Worm (Caenorhabditis elegans) whole organism, mixed stage, embryonic: ENCODE measurements around the gene pkn-1.
A peak's percentile ranks its signal among the peaks of the same experiment; 100 is the strongest.

Experiments used
- M03D4.4 ChIP-seq: sonication (generic microtip); optimal IDR thresholded peaks from 2 replicates; lab custom pipeline; 2017; ENCODE audit warnings: mild to moderate bottlenecking, missing genetic modification characterization, missing compliant biosample characterization
- bed-3 ChIP-seq: fragments of 200-800 bp; sonication (Bioruptor generic); optimal IDR thresholded peaks from 3 replicates; lab custom pipeline; 2018; ENCODE audit warnings: mild to moderate bottlenecking, missing genetic modification characterization, moderate library complexity, missing compliant biosample characterization
- blmp-1 ChIP-seq: fragments of 150-350 bp; optimal IDR thresholded peaks from 2 replicates; lab custom pipeline; 2014; ENCODE audit warnings: missing biosample characterization, missing genetic modification characterization
- ceh-43 ChIP-seq: fragments of 200-800 bp; sonication (Bioruptor generic); optimal IDR thresholded peaks from 2 replicates; lab custom pipeline; 2018; ENCODE audit warnings: mild to moderate bottlenecking, missing genetic modification characterization, moderate library complexity, missing compliant biosample characterization
- ceh-83 ChIP-seq: fragments of 200-800 bp; sonication (Bioruptor generic); optimal IDR thresholded peaks from 2 replicates; lab custom pipeline; 2018; ENCODE audit warnings: mild to moderate bottlenecking, missing genetic modification characterization, missing compliant biosample characterization
- ces-1 ChIP-seq: fragments of 150-350 bp; optimal IDR thresholded peaks from 2 replicates; lab custom pipeline; 2014; ENCODE audit warnings: missing biosample characterization, missing genetic modification reagents, missing genetic modification characterization
- cnd-1 ChIP-seq: fragments of 200-800 bp; sonication (Bioruptor generic); optimal IDR thresholded peaks from 2 replicates; lab custom pipeline; 2018; ENCODE audit warnings: mild to moderate bottlenecking, missing genetic modification characterization, missing compliant biosample characterization
- drap-1 ChIP-seq: fragments of 200-800 bp; sonication (Bioruptor generic); optimal IDR thresholded peaks from 3 replicates; lab custom pipeline; 2018; ENCODE audit warnings: mild to moderate bottlenecking, missing genetic modification characterization, missing compliant biosample characterization
- elt-1 ChIP-seq: sonication (generic microtip); optimal IDR thresholded peaks from 2 replicates; lab custom pipeline; 2017; ENCODE audit warnings: missing genetic modification characterization, mild to moderate bottlenecking, missing compliant biosample characterization, antibody characterized with exemption, moderate library complexity, borderline replicate concordance; ENCODE audit not compliant: insufficient read depth
- elt-3 ChIP-seq: fragments of 150-350 bp; optimal IDR thresholded peaks from 2 replicates; lab custom pipeline; 2014; ENCODE audit warnings: missing biosample characterization, missing genetic modification characterization
- flh-1 ChIP-seq: fragments of 200-800 bp; sonication (Bioruptor generic); optimal IDR thresholded peaks from 2 replicates; lab custom pipeline; 2018; ENCODE audit warnings: mild to moderate bottlenecking, missing genetic modification characterization, moderate library complexity, missing compliant biosample characterization
- ham-2 ChIP-seq: fragments of 200-800 bp; sonication (Bioruptor generic); optimal IDR thresholded peaks from 2 replicates; lab custom pipeline; 2018; ENCODE audit warnings: mild to moderate bottlenecking, missing genetic modification characterization, missing compliant biosample characterization
- hlh-1 ChIP-seq: fragments of 150-350 bp; optimal IDR thresholded peaks from 2 replicates; lab custom pipeline; 2014; ENCODE audit warnings: missing biosample characterization, missing genetic modification reagents, missing genetic modification characterization
- lin-13 ChIP-seq: fragments of 150-350 bp; optimal IDR thresholded peaks from 2 replicates; lab custom pipeline; 2014; ENCODE audit warnings: missing biosample characterization, missing genetic modification characterization
- lin-32 ChIP-seq: fragments of 200-800 bp; sonication (Bioruptor generic); optimal IDR thresholded peaks from 2 replicates; lab custom pipeline; 2018; ENCODE audit warnings: mild to moderate bottlenecking, missing genetic modification characterization, missing compliant biosample characterization
- lsy-2 ChIP-seq: fragments of 150-350 bp; optimal IDR thresholded peaks from 2 replicates; lab custom pipeline; 2014; ENCODE audit warnings: missing biosample characterization, missing genetic modification characterization
- mab-5 ChIP-seq: fragments of 150-350 bp; optimal IDR thresholded peaks from 2 replicates; lab custom pipeline; 2014; ENCODE audit warnings: missing biosample characterization, missing genetic modification characterization
- mls-2 ChIP-seq: sonication (generic microtip); optimal IDR thresholded peaks from 2 replicates; lab custom pipeline; 2016; ENCODE audit warnings: mild to moderate bottlenecking, missing genetic modification characterization, moderate library complexity, missing compliant biosample characterization
- nhr-12 ChIP-seq: fragments of 150-350 bp; optimal IDR thresholded peaks from 2 replicates; lab custom pipeline; 2014; ENCODE audit warnings: missing biosample characterization, missing genetic modification characterization
- nhr-2 ChIP-seq: fragments of 150-350 bp; optimal IDR thresholded peaks from 2 replicates; lab custom pipeline; 2014; ENCODE audit warnings: missing biosample characterization, missing genetic modification characterization
- nhr-237 ChIP-seq: fragments of 150-350 bp; optimal IDR thresholded peaks from 2 replicates; lab custom pipeline; 2014; ENCODE audit warnings: missing biosample characterization, missing genetic modification characterization
- nhr-28 ChIP-seq: fragments of 150-350 bp; optimal IDR thresholded peaks from 2 replicates; lab custom pipeline; 2014; ENCODE audit warnings: missing biosample characterization, missing genetic modification characterization
- nhr-76 ChIP-seq: sonication (generic microtip); optimal IDR thresholded peaks from 2 replicates; lab custom pipeline; 2017; ENCODE audit warnings: missing biosample characterization, missing genetic modification characterization
- pha-4 ChIP-seq: fragments of 150-350 bp; optimal IDR thresholded peaks from 2 replicates; lab custom pipeline; 2018; ENCODE audit warnings: missing biosample characterization, missing genetic modification reagents, missing genetic modification characterization
- sem-2 ChIP-seq: fragments of 200-800 bp; sonication (Bioruptor generic); optimal IDR thresholded peaks from 2 replicates; lab custom pipeline; 2018; ENCODE audit warnings: mild to moderate bottlenecking, missing genetic modification characterization, missing compliant biosample characterization
- sptf-1 ChIP-seq: sonication (generic microtip); optimal IDR thresholded peaks from 2 replicates; lab custom pipeline; 2017; ENCODE audit warnings: mild to moderate bottlenecking, missing genetic modification characterization, moderate library complexity, missing compliant biosample characterization
- tbx-8 ChIP-seq: fragments of 200-800 bp; sonication (Bioruptor generic); optimal IDR thresholded peaks from 2 replicates; lab custom pipeline; 2018; ENCODE audit warnings: mild to moderate bottlenecking, missing genetic modification characterization, moderate library complexity, missing compliant biosample characterization
- unc-120 ChIP-seq: sonication (generic microtip); optimal IDR thresholded peaks from 2 replicates; lab custom pipeline; 2017; ENCODE audit warnings: missing genetic modification characterization, missing compliant biosample characterization; ENCODE audit not compliant: poor library complexity, severe bottlenecking
- unc-39 ChIP-seq: fragments of 150-350 bp; optimal IDR thresholded peaks from 2 replicates; lab custom pipeline; 2014; ENCODE audit warnings: missing biosample characterization, missing genetic modification characterization
- unc-62 ChIP-seq: fragments of 150-350 bp; optimal IDR thresholded peaks from 2 replicates; lab custom pipeline; 2014; ENCODE audit warnings: missing biosample characterization, missing genetic modification reagents, missing genetic modification characterization
- ztf-11 ChIP-seq: fragments of 150-350 bp; optimal IDR thresholded peaks from 2 replicates; lab custom pipeline; 2014; ENCODE audit warnings: missing biosample characterization, missing genetic modification characterization

pkn-1 gene

DNA sequence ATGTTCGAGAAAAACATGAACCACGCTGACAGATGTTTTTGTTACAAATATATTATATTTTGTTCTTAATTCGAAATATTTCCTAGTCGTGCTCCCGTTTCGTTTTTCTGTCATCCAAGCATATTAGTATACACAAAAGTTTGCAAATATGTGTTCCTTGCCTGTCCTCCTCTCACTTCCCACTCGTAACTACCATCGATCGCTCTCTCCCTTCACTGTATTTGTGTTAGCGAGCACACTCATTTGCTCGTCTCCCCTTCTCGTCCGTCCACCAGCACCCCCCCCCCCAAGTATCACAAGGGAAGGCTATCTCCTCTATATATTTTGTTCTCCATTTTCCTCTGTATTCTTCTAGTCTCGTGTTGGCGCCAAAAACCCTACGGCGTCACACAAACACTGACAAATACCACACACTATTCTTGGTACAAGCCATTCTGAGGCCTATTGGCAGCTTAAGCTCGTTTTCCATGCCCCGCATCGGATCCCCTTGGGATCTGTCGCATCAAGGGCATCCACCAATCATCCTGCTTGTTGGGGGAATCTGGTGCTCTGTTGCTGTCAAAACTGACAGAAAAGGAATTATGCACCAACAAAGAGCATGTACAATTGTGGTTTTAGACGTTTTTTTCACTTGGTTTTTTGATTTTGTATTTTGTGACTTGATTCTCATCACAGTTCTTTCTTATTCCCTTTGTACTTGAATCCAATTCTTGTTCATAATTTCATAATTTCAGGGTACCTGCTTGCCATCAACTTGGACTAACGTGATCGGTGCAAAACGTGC is at the start of gene pkn-1:
TSS of gene pkn-1 (plus strand) at position 734 of the 784 bp plus-strand sequence.
- TF ChIP-seq cnd-1 (tag; lab: Kevin White, UChicago): peak; percentile 39
- TF ChIP-seq elt-1 (tag; lab: Kevin White, UChicago): no peak
- peak; percentile 50 for TF ChIP-seq ceh-83 (GFP tag; lab: Kevin White, UChicago)
- peak; percentile 13 for TF ChIP-seq drap-1
- TF ChIP-seq, all 35 proteins: peak for 3

- no peak for TF ChIP-seq sptf-1 (tag; lab: Kevin White, UChicago)
- no peak for TF ChIP-seq drap-1
- TF ChIP-seq elt-3 (tag; lab: Kevin White, UChicago): no peak
- TF ChIP-seq mls-2 (tag; lab: Kevin White, UChicago): no peak
- no peak for TF ChIP-seq lsy-2 (tag; lab: Kevin White, UChicago)
- no peak for TF ChIP-seq nhr-12
- TF ChIP-seq tbx-8 (GFP tag; lab: Kevin White, UChicago): no peak
- no peak for TF ChIP-seq nhr-237 (tag; lab: Kevin White, UChicago)
- no peak for TF ChIP-seq mab-5 (tag; lab: Kevin White, UChicago)
- TF ChIP-seq elt-1 (tag; lab: Kevin White, UChicago): no peak
- no peak for TF ChIP-seq lin-13 (tag; lab: Kevin White, UChicago)
- no peak for TF ChIP-seq ceh-43
- no peak for TF ChIP-seq nhr-76 (tag; lab: Kevin White, UChicago)
- TF ChIP-seq flh-1 (GFP tag; lab: Kevin White, UChicago): no peak
- no peak for TF ChIP-seq lin-32
- TF ChIP-seq M03D4.4 (tag; lab: Kevin White, UChicago): no peak
- no peak for TF ChIP-seq hlh-1
These were observed 46.9 kb upstream of the pkn-1 start for ce11 chrX:10350151-10350550.

- TF ChIP-seq elt-1 (tag; lab: Kevin White, UChicago): no peak
- no peak for TF ChIP-seq nhr-12
- TF ChIP-seq nhr-76 (tag; lab: Kevin White, UChicago): no peak
- TF ChIP-seq hlh-1: no peak
- no peak for TF ChIP-seq bed-3 (GFP tag; lab: Kevin White, UChicago)
- no peak for TF ChIP-seq elt-3 (tag; lab: Kevin White, UChicago)
- TF ChIP-seq nhr-2: no peak
- TF ChIP-seq ham-2 (GFP tag; lab: Kevin White, UChicago): no peak
- no peak for TF ChIP-seq ztf-11
- no peak for TF ChIP-seq cnd-1 (tag; lab: Kevin White, UChicago)
- TF ChIP-seq ces-1: no peak
- no peak for TF ChIP-seq lsy-2 (tag; lab: Kevin White, UChicago)
- no peak for TF ChIP-seq pha-4 (tag; lab: Kevin White, UChicago)
- no peak for TF ChIP-seq nhr-28 (tag; lab: Kevin White, UChicago)
- no peak for TF ChIP-seq tbx-8 (GFP tag; lab: Kevin White, UChicago)
- TF ChIP-seq nhr-237 (tag; lab: Kevin White, UChicago): no peak
- TF ChIP-seq mab-5 (tag; lab: Kevin White, UChicago): no peak
- TF ChIP-seq blmp-1 (tag; lab: Kevin White, UChicago): no peak
These were observed 43.2 kb upstream of the pkn-1 start for ce11 chrX:10353857-10354256.

DNA sequence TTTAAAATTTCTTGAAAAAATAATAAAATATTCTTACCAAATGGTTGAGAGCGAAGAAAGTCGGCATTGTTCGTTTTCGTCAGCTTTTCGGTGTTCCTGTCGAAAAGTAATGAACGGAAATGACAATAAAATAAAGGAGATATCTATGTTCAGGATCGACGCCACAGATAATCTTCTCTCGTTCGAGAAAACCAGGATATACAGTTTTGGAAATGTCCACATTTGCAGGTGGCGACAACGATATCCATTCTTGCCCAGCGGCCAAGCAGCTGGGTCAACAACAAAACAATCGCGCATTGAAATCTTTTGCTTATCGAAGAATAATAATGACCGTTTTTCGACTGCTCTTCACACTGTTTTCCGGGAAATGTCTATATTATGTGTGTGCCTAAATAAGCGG is 41.4 kb upstream of the pkn-1 start, which contains the start of gene R07E3.7:
TSS of gene R07E3.7 (minus strand) at position 101 of the 400 bp plus-strand sequence.
- TF ChIP-seq nhr-2: no peak
- no peak for TF ChIP-seq sptf-1 (tag; lab: Kevin White, UChicago)
- TF ChIP-seq ceh-83 (GFP tag; lab: Kevin White, UChicago): no peak
- no peak for TF ChIP-seq unc-120
- TF ChIP-seq elt-3 (tag; lab: Kevin White, UChicago): no peak
- TF ChIP-seq pha-4 (tag; lab: Kevin White, UChicago): no peak
- no peak for TF ChIP-seq M03D4.4 (tag; lab: Kevin White, UChicago)
- no peak for TF ChIP-seq ceh-43
- no peak for TF ChIP-seq nhr-76 (tag; lab: Kevin White, UChicago)
- no peak for TF ChIP-seq unc-39 (tag; lab: Kevin White, UChicago)
- TF ChIP-seq unc-62 (GFP tag; lab: Kevin White, UChicago): no peak
- no peak for TF ChIP-seq tbx-8 (GFP tag; lab: Kevin White, UChicago)
- TF ChIP-seq lin-32: no peak
- no peak for TF ChIP-seq mls-2 (tag; lab: Kevin White, UChicago)
- no peak for TF ChIP-seq blmp-1 (tag; lab: Kevin White, UChicago)
- no peak for TF ChIP-seq sem-2
